Fruit fly (Drosophila melanogaster): ENCODE measurements around the gene CG13474.

CG13474 gene

dm6 chr3L:14684468-14684867, 12.4 kb downstream of the CG13474 start, which contains the start of gene Dnaaf6:
Gene Dnaaf6, plus strand, starts transcription at chr3L:14684768.
- TF ChIP-seq CG11762 (GFP tag; optimal IDR thresholded peaks at IDR 0.05; ENCODE audit: insufficient read depth) = no peak
- TF ChIP-seq pdm3 (GFP tag; optimal IDR thresholded peaks at IDR 0.05) = no peak
- no peak for TF ChIP-seq CG6808 (GFP tag; optimal IDR thresholded peaks at IDR 0.05)
- TF ChIP-seq eg (GFP tag; IDR thresholded peaks at IDR 0.05) = no peak
- no peak for TF ChIP-seq CG32006 (GFP tag; optimal IDR thresholded peaks at IDR 0.05)
- no peak for TF ChIP-seq net (GFP tag; optimal IDR thresholded peaks at IDR 0.05)
- TF ChIP-seq CG9139 (GFP tag; optimal IDR thresholded peaks at IDR 0.05) = no peak
- TF ChIP-seq Smox (GFP tag; optimal IDR thresholded peaks at IDR 0.05) = no peak
- TF ChIP-seq Sox15 (GFP tag; optimal IDR thresholded peaks at IDR 0.05) = no peak
- no peak for TF ChIP-seq Sox14 (GFP tag; optimal IDR thresholded peaks at IDR 0.05)
- TF ChIP-seq CG6276 (GFP tag; optimal IDR thresholded peaks at IDR 0.05) = no peak
- no peak for TF ChIP-seq CG8632 (GFP tag; optimal IDR thresholded peaks at IDR 0.05)
- no peak for TF ChIP-seq cyc (GFP tag; optimal IDR thresholded peaks at IDR 0.05)
- no peak for TF ChIP-seq Eip75B (GFP tag; optimal IDR thresholded peaks at IDR 0.05)
- no peak for TF ChIP-seq esn (GFP tag; optimal IDR thresholded peaks at IDR 0.05)
- no peak for TF ChIP-seq Ets21C (GFP tag; optimal IDR thresholded peaks at IDR 0.05)
- TF ChIP-seq Sox102F (GFP tag; optimal IDR thresholded peaks at IDR 0.05) = no peak
- no peak for TF ChIP-seq Hr39 (GFP tag; optimal IDR thresholded peaks at IDR 0.05)
- no peak for TF ChIP-seq CG6163 (GFP tag; IDR thresholded peaks at IDR 0.05)
- no peak for TF ChIP-seq svp (GFP tag)

- TF ChIP-seq CG10631 (GFP tag; optimal IDR thresholded peaks at IDR 0.05) (no peak), CG6163 (GFP tag; IDR thresholded peaks at IDR 0.05) (0 out of 3 replicates have a peak, but pooled peaks have one; percentile 13), topi (GFP tag; optimal IDR thresholded peaks at IDR 0.05) (no peak), Sox15 (GFP tag; optimal IDR thresholded peaks at IDR 0.05) (no peak), net (GFP tag; optimal IDR thresholded peaks at IDR 0.05) (no peak), esn (GFP tag; optimal IDR thresholded peaks at IDR 0.05) (no peak), Sox102F (GFP tag; optimal IDR thresholded peaks at IDR 0.05) (no peak), CG6792 (GFP tag; optimal IDR thresholded peaks at IDR 0.05) (no peak), CG11902 (GFP tag; optimal IDR thresholded peaks at IDR 0.05) (no peak), CG16779 (tag; optimal IDR thresholded peaks at IDR 0.05) (no peak), Blimp-1 (GFP tag; optimal IDR thresholded peaks at IDR 0.05) (no peak), CG15336 (GFP tag; IDR thresholded peaks at IDR 0.05) (peak; percentile 58), CG6808 (GFP tag; optimal IDR thresholded peaks at IDR 0.05) (no peak), ss (GFP tag; optimal IDR thresholded peaks at IDR 0.05) (no peak), Eip75B (GFP tag; optimal IDR thresholded peaks at IDR 0.05) (no peak), vri (GFP tag; optimal IDR thresholded peaks at IDR 0.05) (no peak), CG3919 (GFP tag; optimal IDR thresholded peaks at IDR 0.05) (no peak), CG11294 (GFP tag; IDR thresholded peaks at IDR 0.05) (no peak), CG6276 (GFP tag; optimal IDR thresholded peaks at IDR 0.05) (peak; percentile 23), Gug (GFP tag; IDR thresholded peaks at IDR 0.05) (no peak), Sox14 (GFP tag; optimal IDR thresholded peaks at IDR 0.05) (no peak), CG9139 (GFP tag; optimal IDR thresholded peaks at IDR 0.05) (no peak), Lpt (GFP tag; optimal IDR thresholded peaks at IDR 0.05) (no peak), CG6854 (GFP tag; optimal IDR thresholded peaks at IDR 0.05) (no peak), CG32006 (GFP tag; optimal IDR thresholded peaks at IDR 0.05) (no peak), Eip93F (GFP tag; optimal IDR thresholded peaks at IDR 0.05) (no peak)
Observed at dm6 chr3L:14681504-14681903, 15.4 kb downstream of the CG13474 start.

- TF ChIP-seq CG32006 (GFP tag; optimal IDR thresholded peaks at IDR 0.05) = peak; percentile 94
- TF ChIP-seq CG8632 (GFP tag; optimal IDR thresholded peaks at IDR 0.05) = peak; percentile 79
- peak; percentile 77 for TF ChIP-seq eg (GFP tag; IDR thresholded peaks at IDR 0.05)
- TF ChIP-seq OdsH (GFP tag; optimal IDR thresholded peaks at IDR 0.05) = peak; percentile 88
- peak; percentile 85 for TF ChIP-seq CG34406 (GFP tag; optimal IDR thresholded peaks at IDR 0.05)
- peak; percentile 67 for TF ChIP-seq Gug (GFP tag; IDR thresholded peaks at IDR 0.05)
- TF ChIP-seq CG8319 (GFP tag; optimal IDR thresholded peaks at IDR 0.05) = peak; percentile 62
- peak; percentile 71 for TF ChIP-seq Sox15 (GFP tag; optimal IDR thresholded peaks at IDR 0.05)
- peak; percentile 88 for TF ChIP-seq CG4318 (GFP tag; optimal IDR thresholded peaks at IDR 0.05)
- peak; percentile 72 for TF ChIP-seq pdm3 (GFP tag; optimal IDR thresholded peaks at IDR 0.05)
- TF ChIP-seq svp (GFP tag) = peak; percentile 96
- TF ChIP-seq CG6808 (GFP tag; optimal IDR thresholded peaks at IDR 0.05) = peak; percentile 63
- TF ChIP-seq cyc (GFP tag; optimal IDR thresholded peaks at IDR 0.05) = peak; percentile 78
- TF ChIP-seq fd85E (GFP tag; optimal IDR thresholded peaks at IDR 0.05) = peak; percentile 17
- TF ChIP-seq Hr39 (GFP tag; optimal IDR thresholded peaks at IDR 0.05) = peak; percentile 76
- peak; percentile 87 for TF ChIP-seq acj6 (GFP tag; optimal IDR thresholded peaks at IDR 0.05)
- peak; percentile 65 for TF ChIP-seq Hr4 (GFP tag; optimal IDR thresholded peaks at IDR 0.05)
- TF ChIP-seq salr (GFP tag; optimal IDR thresholded peaks at IDR 0.05) = peak; percentile 13 to 90
- peak; percentile 85 for TF ChIP-seq CG3919 (GFP tag; optimal IDR thresholded peaks at IDR 0.05)
- peak; percentile 64 for TF ChIP-seq Ets21C (GFP tag; optimal IDR thresholded peaks at IDR 0.05)
- TF ChIP-seq spab (GFP tag; optimal IDR thresholded peaks at IDR 0.05) = peak; percentile 71
- TF ChIP-seq CG31627 (GFP tag; optimal IDR thresholded peaks at IDR 0.05) = peak; percentile 81
- TF ChIP-seq vri (GFP tag; optimal IDR thresholded peaks at IDR 0.05) = peak; percentile 26
- peak; percentile 82 for TF ChIP-seq CG6276 (GFP tag; optimal IDR thresholded peaks at IDR 0.05)
Observed at dm6 chr3L:14678097-14678679, 18.7 kb downstream of the CG13474 start, which contains the start of gene CG4914. Gene CG4914, minus strand, starts transcription at chr3L:14678147.

Measured in whole organism, prepupa.